Worm (Caenorhabditis elegans): ENCODE results near the gene tmem-145.

Gene tmem-145

ce11 chrX:12093992-12094391 is 20.3 kb upstream of the tmem-145 start:
- no peak for TF ChIP-seq snpc-4 (tag; optimal IDR thresholded peaks at IDR 0.05)
- no peak for TF ChIP-seq zip-8 (tag; optimal IDR thresholded peaks at IDR 0.05)
- TF ChIP-seq sptf-1 (tag; optimal IDR thresholded peaks at IDR 0.05): no peak
- TF ChIP-seq lin-13 (tag; optimal IDR thresholded peaks at IDR 0.05): no peak

- TF ChIP-seq ceh-83 (GFP tag; optimal IDR thresholded peaks at IDR 0.05) (no peak), elt-1 (tag; optimal IDR thresholded peaks at IDR 0.05; ENCODE audit: borderline replicate concordance, insufficient read depth) (no peak), mep-1 (tag; optimal IDR thresholded peaks at IDR 0.05) (no peak), ham-2 (GFP tag; optimal IDR thresholded peaks at IDR 0.05) (no peak), ceh-43 (GFP tag; optimal IDR thresholded peaks at IDR 0.05) (no peak), drap-1 (GFP tag; optimal IDR thresholded peaks at IDR 0.05) (no peak), blmp-1 (tag; optimal IDR thresholded peaks at IDR 0.05) (no peak), zip-8 (tag; optimal IDR thresholded peaks at IDR 0.05) (no peak), elt-3 (tag; optimal IDR thresholded peaks at IDR 0.05) (no peak), sptf-1 (tag; optimal IDR thresholded peaks at IDR 0.05) (no peak), mab-5 (tag; optimal IDR thresholded peaks at IDR 0.05) (no peak), lin-32 (GFP tag; optimal IDR thresholded peaks at IDR 0.05) (no peak), pha-4 (tag; optimal IDR thresholded peaks at IDR 0.05) (no peak), lin-13 (tag; optimal IDR thresholded peaks at IDR 0.05) (no peak), bed-3 (GFP tag; optimal IDR thresholded peaks at IDR 0.05) (no peak), ztf-11 (tag; optimal IDR thresholded peaks at IDR 0.05) (no peak), M03D4.4 (tag; optimal IDR thresholded peaks at IDR 0.05) (no peak), flh-1 (GFP tag; optimal IDR thresholded peaks at IDR 0.05) (no peak), ceh-39 (tag; optimal IDR thresholded peaks at IDR 0.05) (no peak), cnd-1 (tag; optimal IDR thresholded peaks at IDR 0.05) (no peak)
Observed at ce11 chrX:12093043-12093442, 19.4 kb upstream of the tmem-145 start, which contains the start of gene W03G11.4. W03G11.4 (minus strand) TSS chrX:12093143.

- TF ChIP-seq lin-32 (GFP tag; optimal IDR thresholded peaks at IDR 0.05): peak; percentile 41
- no peak for TF ChIP-seq tbx-8 (GFP tag; optimal IDR thresholded peaks at IDR 0.05)
- TF ChIP-seq nhr-2 (tag; optimal IDR thresholded peaks at IDR 0.05): peak; percentile 87
- peak; percentile 61 for TF ChIP-seq hlh-1 (tag; optimal IDR thresholded peaks at IDR 0.05)
- TF ChIP-seq snpc-4 (tag; optimal IDR thresholded peaks at IDR 0.05): no peak
Observed at ce11 chrX:12092621-12093020, 19.0 kb upstream of the tmem-145 start.

DNA sequence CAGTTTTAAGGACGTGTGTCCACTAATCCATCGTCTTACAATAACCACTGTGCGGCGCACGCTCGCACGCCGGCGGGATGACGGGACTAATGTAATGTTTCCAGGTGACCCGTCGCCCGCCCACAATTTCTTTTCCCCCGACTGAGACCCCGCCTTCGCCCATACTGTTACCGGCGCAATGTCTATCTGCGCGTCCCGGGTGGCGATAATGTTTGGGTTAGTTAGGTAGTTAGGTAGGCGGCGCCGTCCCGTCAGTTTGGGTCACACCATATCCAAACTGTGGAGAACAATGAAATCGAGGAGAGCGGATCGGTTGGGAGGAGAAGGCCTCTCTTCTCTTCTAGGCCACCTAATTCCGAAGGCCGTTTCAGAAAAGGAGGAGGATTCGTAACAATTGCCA is 12.6 kb upstream of the tmem-145 start:
- TF ChIP-seq sem-2 (GFP tag; optimal IDR thresholded peaks at IDR 0.05) (no peak), unc-120 (tag; optimal IDR thresholded peaks at IDR 0.05; ENCODE audit: poor library complexity, severe bottlenecking) (no peak), elt-3 (tag; optimal IDR thresholded peaks at IDR 0.05) (no peak), mls-2 (tag; optimal IDR thresholded peaks at IDR 0.05) (peak; percentile 39), nhr-2 (tag; optimal IDR thresholded peaks at IDR 0.05) (no peak), flh-1 (GFP tag; optimal IDR thresholded peaks at IDR 0.05) (no peak), ceh-39 (tag; optimal IDR thresholded peaks at IDR 0.05) (no peak), hlh-1 (tag; optimal IDR thresholded peaks at IDR 0.05) (no peak), lin-32 (GFP tag; optimal IDR thresholded peaks at IDR 0.05) (no peak), nhr-76 (tag; optimal IDR thresholded peaks at IDR 0.05) (no peak), mab-5 (tag; optimal IDR thresholded peaks at IDR 0.05) (no peak), pha-4 (tag; optimal IDR thresholded peaks at IDR 0.05) (no peak), cnd-1 (tag; optimal IDR thresholded peaks at IDR 0.05) (peak; percentile 13), sptf-1 (tag; optimal IDR thresholded peaks at IDR 0.05) (no peak), zip-8 (tag; optimal IDR thresholded peaks at IDR 0.05) (no peak)

DNA sequence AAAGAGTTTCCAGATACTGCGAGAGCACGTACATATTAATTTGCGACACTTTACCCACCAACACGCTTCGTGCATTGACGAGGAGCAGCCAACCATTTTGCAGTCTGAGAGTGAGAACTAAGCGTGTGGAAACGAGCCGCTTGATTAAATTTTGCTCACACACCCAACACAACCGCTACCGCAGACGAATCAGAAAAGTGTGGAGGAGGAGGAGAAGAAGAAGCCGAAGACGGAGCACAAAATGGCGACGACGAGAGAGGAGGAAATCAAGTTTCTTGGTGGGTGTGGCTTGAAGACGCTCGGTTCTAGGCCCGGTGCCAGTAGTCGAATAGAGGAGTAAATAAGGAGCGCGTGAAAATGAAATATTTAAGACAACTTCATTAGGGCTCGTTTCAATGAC is 9.1 kb upstream of the tmem-145 start:
- TF ChIP-seq elt-1 (tag; optimal IDR thresholded peaks at IDR 0.05; ENCODE audit: borderline replicate concordance, insufficient read depth) (no peak), ces-1 (GFP tag; optimal IDR thresholded peaks at IDR 0.05) (peak; percentile 94)

ce11 chrX:12081250-12081649 is 7.6 kb upstream of the tmem-145 start:
- no peak for TF ChIP-seq nhr-237 (tag; optimal IDR thresholded peaks at IDR 0.05)
- TF ChIP-seq ces-1 (GFP tag; optimal IDR thresholded peaks at IDR 0.05): peak; percentile 84

Measured in whole organism, mixed stage, embryonic.